Fruit fly (Drosophila melanogaster): Measurements from ENCODE around the gene CG6999.

Gene CG6999

dm6 chrX:9066802-9067489 is 21.2 kb upstream of the CG6999 start (continued):
- peak; percentile 82 for TF ChIP-seq CG7368 (GFP tag; optimal IDR thresholded peaks at IDR 0.05)
- TF ChIP-seq CG8319 (GFP tag; optimal IDR thresholded peaks at IDR 0.05): peak; percentile 73
- peak; percentile 84 for TF ChIP-seq CG15336 (GFP tag; IDR thresholded peaks at IDR 0.05)
- TF ChIP-seq CG16779 (tag; optimal IDR thresholded peaks at IDR 0.05): no peak
- TF ChIP-seq dsx (GFP tag; optimal IDR thresholded peaks at IDR 0.05; ENCODE audit: poor library complexity, severe bottlenecking): peak; percentile 59
- peak; percentile 86 for TF ChIP-seq Met (GFP tag; optimal IDR thresholded peaks at IDR 0.05)
- peak; percentile 79 for TF ChIP-seq CG8119 (GFP tag; IDR thresholded peaks at IDR 0.05)
- peak; percentile 76 for TF ChIP-seq CG11762 (GFP tag; optimal IDR thresholded peaks at IDR 0.05; ENCODE audit: insufficient read depth)
- peak; percentile 44; the same call in 1 of the 2 replicates for TF ChIP-seq Gug (GFP tag; IDR thresholded peaks at IDR 0.05)
- TF ChIP-seq CG11902 (GFP tag; optimal IDR thresholded peaks at IDR 0.05): peak; percentile 69
- peak; percentile 77 for TF ChIP-seq cyc (GFP tag; optimal IDR thresholded peaks at IDR 0.05)
- TF ChIP-seq Sox102F (GFP tag; optimal IDR thresholded peaks at IDR 0.05): peak; percentile 80
- TF ChIP-seq esn (GFP tag; optimal IDR thresholded peaks at IDR 0.05): peak; percentile 88
- TF ChIP-seq ss (GFP tag; optimal IDR thresholded peaks at IDR 0.05): peak; percentile 31 to 72
- peak; percentile 39 for TF ChIP-seq Ets21C (GFP tag; optimal IDR thresholded peaks at IDR 0.05)
- peak; percentile 85 for TF ChIP-seq eg (GFP tag; IDR thresholded peaks at IDR 0.05)
- TF ChIP-seq CG3032 (tag; optimal IDR thresholded peaks at IDR 0.05): peak; percentile 76
- peak; percentile 89 for TF ChIP-seq CG8632 (GFP tag; optimal IDR thresholded peaks at IDR 0.05)
- peak; percentile 41 to 62 for TF ChIP-seq salr (GFP tag; optimal IDR thresholded peaks at IDR 0.05)
- TF ChIP-seq CG9139 (GFP tag; optimal IDR thresholded peaks at IDR 0.05): peak; percentile 42
- peak; percentile 69 for TF ChIP-seq fd59A (GFP tag; optimal IDR thresholded peaks at IDR 0.05)
- TF ChIP-seq CG10669 (GFP tag; optimal IDR thresholded peaks at IDR 0.05): peak; percentile 75
- TF ChIP-seq Lpt (GFP tag; optimal IDR thresholded peaks at IDR 0.05): peak; percentile 76
- TF ChIP-seq CG6163 (GFP tag; IDR thresholded peaks at IDR 0.05): peak; percentile 92
- TF ChIP-seq lz (GFP tag; optimal IDR thresholded peaks at IDR 0.05): peak; percentile 74
- TF ChIP-seq acj6 (GFP tag; optimal IDR thresholded peaks at IDR 0.05): peak; percentile 82
- TF ChIP-seq CG32006 (GFP tag; optimal IDR thresholded peaks at IDR 0.05): peak; percentile 73
- TF ChIP-seq CG31627 (GFP tag; optimal IDR thresholded peaks at IDR 0.05): peak; percentile 66
- peak; percentile 61 for TF ChIP-seq fd85E (GFP tag; optimal IDR thresholded peaks at IDR 0.05)
- TF ChIP-seq CG6808 (GFP tag; optimal IDR thresholded peaks at IDR 0.05): peak; percentile 75

dm6 chrX:9067754-9068477 is 20.3 kb upstream of the CG6999 start, which contains the start of gene CG15365:
TSS of gene CG15365 (minus strand) at chrX:9067983.
- TF ChIP-seq CG10631 (GFP tag; optimal IDR thresholded peaks at IDR 0.05): peak; percentile 20
- TF ChIP-seq Sox14 (GFP tag; optimal IDR thresholded peaks at IDR 0.05): no peak
- TF ChIP-seq lz (GFP tag; optimal IDR thresholded peaks at IDR 0.05): peak; percentile 30
- peak; percentile 39; the same call in 1 of the 2 replicates for TF ChIP-seq CG15336 (GFP tag; IDR thresholded peaks at IDR 0.05)
- TF ChIP-seq CG8119 (GFP tag; IDR thresholded peaks at IDR 0.05): no peak; the same call in 2 of the 3 replicates
- no peak for TF ChIP-seq CG7368 (GFP tag; optimal IDR thresholded peaks at IDR 0.05)
- TF ChIP-seq Hr4 (GFP tag; optimal IDR thresholded peaks at IDR 0.05): no peak
- peak; percentile 40 for TF ChIP-seq CG6792 (GFP tag; optimal IDR thresholded peaks at IDR 0.05)
- TF ChIP-seq esn (GFP tag; optimal IDR thresholded peaks at IDR 0.05): peak; percentile 66
- TF ChIP-seq Blimp-1 (GFP tag; optimal IDR thresholded peaks at IDR 0.05): no peak
- TF ChIP-seq Eip75B (GFP tag; optimal IDR thresholded peaks at IDR 0.05): no peak
- TF ChIP-seq dac (GFP tag; optimal IDR thresholded peaks at IDR 0.05): peak; percentile 32
- TF ChIP-seq svp (GFP tag): peak; percentile 80
- TF ChIP-seq topi (GFP tag; optimal IDR thresholded peaks at IDR 0.05): peak; percentile 34
- peak; percentile 7 for TF ChIP-seq Ets21C (GFP tag; optimal IDR thresholded peaks at IDR 0.05)
- no peak for TF ChIP-seq CG6808 (GFP tag; optimal IDR thresholded peaks at IDR 0.05)
- TF ChIP-seq Ets96B (tag; optimal IDR thresholded peaks at IDR 0.05): no peak
- TF ChIP-seq ss (GFP tag; optimal IDR thresholded peaks at IDR 0.05): no peak
- no peak for TF ChIP-seq CG6276 (GFP tag; optimal IDR thresholded peaks at IDR 0.05)
- TF ChIP-seq CG34406 (GFP tag; optimal IDR thresholded peaks at IDR 0.05): no peak
- peak; percentile 5 for TF ChIP-seq fd59A (GFP tag; optimal IDR thresholded peaks at IDR 0.05)
- TF ChIP-seq Eip78C (GFP tag): peak; percentile 79
- TF ChIP-seq OdsH (GFP tag; optimal IDR thresholded peaks at IDR 0.05): peak; percentile 42
- TF ChIP-seq CG8632 (GFP tag; optimal IDR thresholded peaks at IDR 0.05): no peak
- TF ChIP-seq Smox (GFP tag; optimal IDR thresholded peaks at IDR 0.05): peak; percentile 66
- no peak for TF ChIP-seq fkh (GFP tag; optimal IDR thresholded peaks at IDR 0.05)
- no peak for TF ChIP-seq CG9139 (GFP tag; optimal IDR thresholded peaks at IDR 0.05)
- no peak for TF ChIP-seq vri (GFP tag; optimal IDR thresholded peaks at IDR 0.05)
- TF ChIP-seq fd85E (GFP tag; optimal IDR thresholded peaks at IDR 0.05): no peak

All from whole organism, prepupa.